Worm (Caenorhabditis elegans): ENCODE measurements around the gene algn-9.

The algn-9 gene

ce11 chrII:10558345-10558744 lies 25.8 kb upstream of the algn-9 start (continued):
- no peak for TF ChIP-seq pax-3 (tag; optimal IDR thresholded peaks at IDR 0.05)
- TF ChIP-seq aha-1 (tag; optimal IDR thresholded peaks at IDR 0.05): no peak
- peak; percentile 45 for TF ChIP-seq lir-3 (tag; optimal IDR thresholded peaks at IDR 0.05; ENCODE audit: poor library complexity)
- TF ChIP-seq pqm-1 (tag; optimal IDR thresholded peaks at IDR 0.05): no peak
- no peak for TF ChIP-seq sox-4 (tag; optimal IDR thresholded peaks at IDR 0.05)
- TF ChIP-seq xbp-1 (tag; optimal IDR thresholded peaks at IDR 0.05): no peak
- TF ChIP-seq swsn-7 (tag; optimal IDR thresholded peaks at IDR 0.05): no peak
- TF ChIP-seq nhr-85 (tag): no peak
- TF ChIP-seq ztf-11 (tag; optimal IDR thresholded peaks at IDR 0.05): no peak
- no peak for TF ChIP-seq egl-13 (tag; optimal IDR thresholded peaks at IDR 0.05)
- no peak for TF ChIP-seq alr-1 (tag; optimal IDR thresholded peaks at IDR 0.05; ENCODE audit: borderline replicate concordance)

ce11 chrII:10558962-10559415 lies 25.1 kb upstream of the algn-9 start:
- TF ChIP-seq unc-86 (tag; optimal IDR thresholded peaks at IDR 0.05) (peak; percentile 78), efl-3 (GFP tag; optimal IDR thresholded peaks at IDR 0.05) (peak; percentile 69), nhr-90 (tag; optimal IDR thresholded peaks at IDR 0.05; ENCODE audit: poor library complexity) (peak; percentile 79), skn-1 (tag; optimal IDR thresholded peaks at IDR 0.05) (peak; percentile 45), tbx-2 (tag; optimal IDR thresholded peaks at IDR 0.05) (peak; percentile 86), ceh-90 (tag; optimal IDR thresholded peaks at IDR 0.05) (no peak), nhr-85 (tag) (peak; percentile 97), nhr-19 (GFP tag; conservative IDR thresholded peaks at IDR 0.05) (peak; percentile 87), F16B12.6 (tag; optimal IDR thresholded peaks at IDR 0.05) (no peak), swsn-7 (tag; optimal IDR thresholded peaks at IDR 0.05) (peak; percentile 83), alr-1 (tag; optimal IDR thresholded peaks at IDR 0.05; ENCODE audit: borderline replicate concordance) (no peak), irx-1 (tag; optimal IDR thresholded peaks at IDR 0.05) (peak; percentile 78), pax-3 (tag; optimal IDR thresholded peaks at IDR 0.05) (peak; percentile 77), tlp-1 (tag; optimal IDR thresholded peaks at IDR 0.05) (no peak), lin-13 (GFP tag; optimal IDR thresholded peaks at IDR 0.05) (peak; percentile 62), fkh-4 (tag; optimal IDR thresholded peaks at IDR 0.05; ENCODE audit: borderline replicate concordance) (no peak), ets-5 (GFP tag; IDR thresholded peaks at IDR 0.05) (no peak), efl-1 (optimal IDR thresholded peaks at IDR 0.05) (peak; percentile 44 to 58), efl-1 (GFP tag; optimal IDR thresholded peaks at IDR 0.05 in 1 of 2) (peak; percentile 57 to 95), dsc-1 (tag; optimal IDR thresholded peaks at IDR 0.05) (peak; percentile 70), nhr-71 (tag; optimal IDR thresholded peaks at IDR 0.05) (peak; percentile 96), nhr-84 (tag; optimal IDR thresholded peaks at IDR 0.05) (no peak), mef-2 (tag; optimal IDR thresholded peaks at IDR 0.05) (no peak), elt-2 (tag; optimal IDR thresholded peaks at IDR 0.05) (peak; percentile 25), unc-98 (GFP tag; IDR thresholded peaks at IDR 0.05) (no peak), sptf-1 (tag; optimal IDR thresholded peaks at IDR 0.05) (no peak), grh-1 (GFP tag; IDR thresholded peaks at IDR 0.05) (peak; percentile 45), nhr-77 (tag; optimal IDR thresholded peaks at IDR 0.05) (no peak), snu-23 (GFP tag; optimal IDR thresholded peaks at IDR 0.05) (peak; percentile 93), ama-1 (optimal IDR thresholded peaks at IDR 0.05) (peak; percentile 58), unc-30 (tag; optimal IDR thresholded peaks at IDR 0.05) (no peak), unc-130 (tag; optimal IDR thresholded peaks at IDR 0.05) (peak; percentile 31), hpl-2 (GFP tag; optimal IDR thresholded peaks at IDR 0.05) (no peak), nhr-12 (tag; optimal IDR thresholded peaks at IDR 0.05) (no peak), ceh-8 (GFP tag; optimal IDR thresholded peaks at IDR 0.05) (no peak), C04F5.9 (tag; optimal IDR thresholded peaks at IDR 0.05) (peak; percentile 22), isw-1 (GFP tag; IDR thresholded peaks at IDR 0.05) (peak; percentile 58), ceh-82 (tag; optimal IDR thresholded peaks at IDR 0.05) (peak; percentile 12 to 56 (median 37)), lin-39 (tag; optimal IDR thresholded peaks at IDR 0.05) (peak; percentile 64), hlh-17 (GFP tag; optimal IDR thresholded peaks at IDR 0.05; ENCODE audit: borderline replicate concordance) (no peak), aly-2 (tag; optimal IDR thresholded peaks at IDR 0.05) (no peak), nhr-20 (tag; optimal IDR thresholded peaks at IDR 0.05) (peak; percentile 95), ceh-63 (GFP tag; optimal IDR thresholded peaks at IDR 0.05) (no peak), pag-3 (tag; optimal IDR thresholded peaks at IDR 0.05; ENCODE audit: borderline replicate concordance, insufficient read depth) (no peak), mab-9 (GFP tag; IDR thresholded peaks at IDR 0.05) (peak; percentile 87)

All from whole organism, L1 larva.